Worm (Caenorhabditis elegans) whole organism, L4/young adult: ENCODE results near the gene Y6E2A.1.

Experiments
- W03F9.2 ChIP-seq: fragments of 150-350 bp; optimal IDR thresholded peaks from 2 replicates; lab custom pipeline; 2014; ENCODE audit warnings: missing biosample characterization, missing genetic modification characterization
- him-1 ChIP-seq: sonication (generic microtip); optimal IDR thresholded peaks from 2 replicates; lab custom pipeline; 2016; ENCODE audit warnings: missing genotype, missing genetic modification reagents, missing genetic modification characterization, missing compliant biosample characterization

- TF ChIP-seq him-1 (tag; lab: Kevin White, UChicago) (no peak), W03F9.2 (tag; lab: Kevin White, UChicago) (no peak)
These were observed 12.2 kb downstream of the Y6E2A.1 start, which contains the start of gene srx-29 for ce11 chrV:15698099-15698498.
